Fruit fly (Drosophila melanogaster): ENCODE measurements around the gene CG32453.

Gene CG32453

dm6 chr3L:22727739-22728335, 30.8 kb downstream of the CG32453 start, which contains the start of the genes CG14450 and CG11367:
Gene CG14450 (minus strand): TSS chr3L:22727789.
Gene CG11367 (plus strand): TSS chr3L:22728111.
- TF ChIP-seq CG1529 (GFP tag; optimal IDR thresholded peaks at IDR 0.05) (peak; percentile 60), Six4 (GFP tag; optimal IDR thresholded peaks at IDR 0.05) (peak; percentile 13), GATAe (GFP tag; conservative IDR thresholded peaks at IDR 0.05) (no peak), NK7.1 (GFP tag; optimal IDR thresholded peaks at IDR 0.05) (no peak), Deaf1 (tag; optimal IDR thresholded peaks at IDR 0.05) (peak; percentile 89), Gsc (GFP tag; IDR thresholded peaks at IDR 0.05) (no peak), CG15269 (tag; optimal IDR thresholded peaks at IDR 0.05) (no peak), Max (GFP tag; optimal IDR thresholded peaks at IDR 0.05) (no peak), nom (GFP tag; optimal IDR thresholded peaks at IDR 0.05) (peak; percentile 63), trem (tag; optimal IDR thresholded peaks at IDR 0.05) (peak; percentile 81), Kr (GFP tag; optimal IDR thresholded peaks at IDR 0.05) (no peak), scrt (GFP tag; optimal IDR thresholded peaks at IDR 0.05) (peak; percentile 16), CG7839 (tag; optimal IDR thresholded peaks at IDR 0.05) (peak; percentile 30), CG14667 (GFP tag; IDR thresholded peaks at IDR 0.05) (no peak), CG12391 (tag; optimal IDR thresholded peaks at IDR 0.05) (peak; percentile 68), fd64A (GFP tag; optimal IDR thresholded peaks at IDR 0.05) (no peak), Fer1 (GFP tag; optimal IDR thresholded peaks at IDR 0.05) (peak; percentile 54), Drgx (GFP tag; IDR thresholded peaks at IDR 0.05) (no peak), PHDP (tag; optimal IDR thresholded peaks at IDR 0.05) (peak; percentile 36), CG9932 (GFP tag; IDR thresholded peaks at IDR 0.05) (peak; percentile 40; the same call in 1 of the 2 replicates), gro (GFP tag; optimal IDR thresholded peaks at IDR 0.05) (peak; percentile 49), CG6854 (GFP tag; optimal IDR thresholded peaks at IDR 0.05) (no peak), crp (GFP tag; optimal IDR thresholded peaks at IDR 0.05) (peak; percentile 43 to 92), gcm (GFP tag; optimal IDR thresholded peaks at IDR 0.05) (peak; percentile 24), CG2116 (GFP tag; optimal IDR thresholded peaks at IDR 0.05) (peak; percentile 75), nau (GFP tag; optimal IDR thresholded peaks at IDR 0.05) (no peak), lmd (GFP tag; IDR thresholded peaks at IDR 0.05) (no peak), CG43689 (GFP tag; IDR thresholded peaks at IDR 0.05) (no peak), chif (GFP tag; optimal IDR thresholded peaks at IDR 0.05) (no peak), dan (GFP tag; IDR thresholded peaks at IDR 0.05) (no peak), CG16813 (GFP tag; IDR thresholded peaks at IDR 0.05; ENCODE audit: partially characterized antibody) (peak; percentile 65; the same call in 2 of the 3 replicates), zen (tag; optimal IDR thresholded peaks at IDR 0.05) (peak; percentile 30), Ada2b (GFP tag; IDR thresholded peaks at IDR 0.05) (no peak), MBD-R2 (GFP tag; IDR thresholded peaks at IDR 0.05) (0 out of 2 replicates have a peak, but pooled peaks have one; percentile 36), TFAM (GFP tag; optimal IDR thresholded peaks at IDR 0.05) (no peak), Lhr (GFP tag; optimal IDR thresholded peaks at IDR 0.05) (peak; percentile 8), twi (tag; optimal IDR thresholded peaks at IDR 0.05) (peak; percentile 65), Ptx1 (GFP tag; IDR thresholded peaks at IDR 0.05) (no peak), fd102C (GFP tag; optimal IDR thresholded peaks at IDR 0.05) (no peak), CG3407 (GFP tag; optimal IDR thresholded peaks at IDR 0.05) (no peak), CG4360 (GFP tag; IDR thresholded peaks at IDR 0.05) (peak; percentile 27; the same call in 1 of the 2 replicates), bbx (GFP tag; IDR thresholded peaks at IDR 0.05; ENCODE audit: partially characterized antibody) (no peak), Optix (GFP tag; IDR thresholded peaks at IDR 0.05) (no peak), CG7357 (GFP tag; IDR thresholded peaks at IDR 0.05) (no peak), Doc2 (GFP tag; IDR thresholded peaks at IDR 0.05) (no peak), Hmx (GFP tag; optimal IDR thresholded peaks at IDR 0.05) (no peak), CG13287 (GFP tag; IDR thresholded peaks at IDR 0.05; ENCODE audit: partially characterized antibody) (peak; percentile 79), CG17829 (tag; optimal IDR thresholded peaks at IDR 0.05) (peak; percentile 75), nerfin-1 (tag; optimal IDR thresholded peaks at IDR 0.05) (peak; percentile 35), lbe (GFP tag; optimal IDR thresholded peaks at IDR 0.05) (peak; percentile 66)
